Worm (Caenorhabditis elegans): ENCODE measurements around the gene ZK675.4.

Gene ZK675.4

DNA sequence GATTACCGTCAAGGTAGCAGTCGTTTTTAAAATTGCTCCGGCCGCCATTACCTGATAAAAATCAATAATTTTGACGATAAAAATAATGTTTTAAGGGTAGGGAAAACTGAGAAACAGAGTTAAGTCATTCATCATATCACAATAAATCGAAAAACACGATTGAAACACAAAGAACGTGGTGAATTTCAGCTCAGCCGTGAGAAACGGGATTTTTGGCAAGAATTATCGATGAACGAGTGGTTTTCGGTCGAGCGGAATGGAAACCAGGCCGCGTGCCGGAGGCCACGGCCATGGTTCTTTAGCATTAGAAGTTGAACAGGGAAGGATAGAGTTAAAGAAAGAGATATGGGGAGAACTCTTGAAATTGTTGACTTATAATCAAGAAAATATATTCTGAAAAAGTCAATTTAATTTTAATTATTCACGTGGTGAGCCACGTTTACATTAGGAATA lies 31.8 kb upstream of the ZK675.4 start, which contains the start of the genes vha-4 and T01H3.5:
vha-4 (minus strand) TSS at position 51 of the 453 bp plus-strand sequence.
T01H3.5 (plus strand) TSS at position 351 of the 453 bp plus-strand sequence.
- TF ChIP-seq hlh-17 (GFP tag; optimal IDR thresholded peaks at IDR 0.05; ENCODE audit: borderline replicate concordance) (no peak), nhr-84 (tag; optimal IDR thresholded peaks at IDR 0.05) (no peak), sox-4 (tag; optimal IDR thresholded peaks at IDR 0.05) (no peak), ceh-8 (GFP tag; optimal IDR thresholded peaks at IDR 0.05) (no peak), lin-35 (GFP tag; optimal IDR thresholded peaks at IDR 0.05) (peak in 1 of 2 experiments; percentile 5), dpl-1 (GFP tag; optimal IDR thresholded peaks at IDR 0.05) (peak in 1 of 3 experiments; percentile 23), pqm-1 (tag; optimal IDR thresholded peaks at IDR 0.05) (no peak), ztf-11 (tag; optimal IDR thresholded peaks at IDR 0.05) (no peak), ces-1 (GFP tag; optimal IDR thresholded peaks at IDR 0.05) (no peak), nhr-28 (tag; optimal IDR thresholded peaks at IDR 0.05) (no peak), lin-39 (tag; optimal IDR thresholded peaks at IDR 0.05) (no peak), nhr-85 (tag) (no peak), fkh-4 (tag; optimal IDR thresholded peaks at IDR 0.05; ENCODE audit: borderline replicate concordance) (no peak), mab-9 (GFP tag; IDR thresholded peaks at IDR 0.05) (no peak; the same call in 1 of the 2 replicates), C34B4.2 (tag; optimal IDR thresholded peaks at IDR 0.05) (no peak), lsy-2 (tag; optimal IDR thresholded peaks at IDR 0.05) (peak in 1 of 2 experiments; percentile 21), snu-23 (GFP tag; optimal IDR thresholded peaks at IDR 0.05) (peak; percentile 6), nhr-90 (tag; optimal IDR thresholded peaks at IDR 0.05; ENCODE audit: poor library complexity) (no peak), elt-2 (tag; optimal IDR thresholded peaks at IDR 0.05) (no peak), aly-2 (tag; optimal IDR thresholded peaks at IDR 0.05) (no peak)

DNA sequence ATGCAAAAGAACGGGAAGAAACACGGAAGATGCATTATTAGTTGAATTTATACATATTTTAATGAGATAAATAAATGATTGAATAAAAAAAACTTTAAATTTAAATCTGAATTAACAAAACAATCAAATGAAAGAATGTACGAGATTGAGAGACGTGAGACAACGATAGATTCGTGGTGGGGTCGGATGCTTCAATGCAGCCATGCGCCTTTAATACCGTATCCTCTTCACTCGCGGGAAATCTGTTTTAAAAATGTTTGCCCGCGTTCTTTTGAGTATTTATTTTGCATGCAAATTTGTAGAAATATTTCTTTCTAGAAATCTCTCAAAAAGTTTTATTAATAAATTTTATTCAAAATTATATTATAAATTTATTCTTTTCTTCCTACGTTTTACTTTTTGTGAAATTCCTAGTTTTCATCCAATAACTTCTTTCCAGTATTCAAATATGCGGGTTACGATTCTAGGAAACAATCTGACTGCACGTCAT lies 30.7 kb upstream of the ZK675.4 start, which contains the start of gene perm-1:
perm-1 (plus strand) TSS at position 440 of the 490 bp plus-strand sequence.
- TF ChIP-seq lir-3 (tag; optimal IDR thresholded peaks at IDR 0.05; ENCODE audit: poor library complexity) (no peak), lsy-2 (tag; optimal IDR thresholded peaks at IDR 0.05) (peak in 1 of 2 experiments; percentile 46)

DNA sequence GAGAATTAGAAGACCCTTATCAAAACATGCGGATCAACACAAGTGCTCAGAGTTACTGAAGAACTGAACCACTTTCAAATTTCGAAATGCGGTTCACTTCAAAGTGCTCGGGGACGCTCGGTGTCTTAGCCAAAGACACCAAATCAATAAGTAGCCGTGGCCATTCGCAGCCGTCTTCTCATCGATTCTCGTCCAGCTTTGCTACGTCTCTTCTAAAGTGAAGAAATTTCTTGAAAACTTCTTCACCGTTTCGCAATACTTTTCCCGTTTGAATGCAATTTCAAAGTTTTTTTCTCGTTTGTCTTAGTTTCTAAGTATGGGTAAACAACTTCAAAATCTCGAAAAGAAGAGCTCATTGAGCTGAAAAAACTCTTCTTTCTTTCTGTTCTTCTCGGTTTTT lies 26.2 kb upstream of the ZK675.4 start:
- TF ChIP-seq lin-35 (GFP tag; optimal IDR thresholded peaks at IDR 0.05) (peak in 1 of 2 experiments; percentile 16), fkh-10 (GFP tag; optimal IDR thresholded peaks at IDR 0.05) (peak; percentile 29), F16B12.6 (tag; optimal IDR thresholded peaks at IDR 0.05) (peak; percentile 14), mep-1 (tag; optimal IDR thresholded peaks at IDR 0.05) (no peak), zip-4 (GFP tag; optimal IDR thresholded peaks at IDR 0.05) (no peak), unc-62 (GFP tag; optimal IDR thresholded peaks at IDR 0.05) (no peak), efl-1 (optimal IDR thresholded peaks at IDR 0.05) (peak; percentile 2 to 3), efl-1 (GFP tag; optimal IDR thresholded peaks at IDR 0.05 in 1 of 2) (no peak), grh-1 (GFP tag; IDR thresholded peaks at IDR 0.05) (no peak), nhr-237 (tag; optimal IDR thresholded peaks at IDR 0.05) (no peak), lsy-2 (tag; optimal IDR thresholded peaks at IDR 0.05) (peak; percentile 6 to 37), nhr-71 (tag; optimal IDR thresholded peaks at IDR 0.05) (peak; percentile 6), lin-14 (GFP tag; optimal IDR thresholded peaks at IDR 0.05) (peak; percentile 78), ceh-82 (tag; optimal IDR thresholded peaks at IDR 0.05) (peak; percentile 12 to 68 (median 22)), nhr-76 (tag; optimal IDR thresholded peaks at IDR 0.05) (no peak), mdl-1 (tag; optimal IDR thresholded peaks at IDR 0.05) (no peak), fos-1 (tag; optimal IDR thresholded peaks at IDR 0.05) (no peak), fkh-8 (tag; optimal IDR thresholded peaks at IDR 0.05) (peak; percentile 8)

DNA sequence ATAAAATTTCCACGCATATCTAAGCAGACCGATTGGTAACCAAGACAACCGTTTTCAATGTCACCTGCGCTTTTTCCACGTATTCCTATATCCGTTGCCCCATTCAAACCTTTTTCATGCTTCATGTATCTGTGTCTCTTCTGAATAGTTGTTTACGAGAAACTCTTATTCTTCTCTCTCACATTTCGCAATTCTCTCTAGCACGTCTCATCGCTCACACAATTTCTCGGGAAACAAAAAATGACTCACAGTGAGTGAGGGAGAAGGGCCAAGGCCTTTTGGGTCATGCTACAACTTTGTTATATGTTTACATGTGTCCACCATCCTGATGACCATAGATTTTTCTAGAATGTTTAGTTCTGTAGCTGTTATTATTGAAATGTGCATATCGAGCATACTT lies 23.8 kb upstream of the ZK675.4 start:
- TF ChIP-seq skn-1 (tag; optimal IDR thresholded peaks at IDR 0.05) (peak; percentile 70), mep-1 (tag; optimal IDR thresholded peaks at IDR 0.05) (peak; percentile 82), fkh-10 (GFP tag; optimal IDR thresholded peaks at IDR 0.05) (peak; percentile 25), nhr-19 (GFP tag; conservative IDR thresholded peaks at IDR 0.05) (no peak), pax-3 (tag; optimal IDR thresholded peaks at IDR 0.05) (peak; percentile 50), nhr-90 (tag; optimal IDR thresholded peaks at IDR 0.05; ENCODE audit: poor library complexity) (no peak), ceh-8 (GFP tag; optimal IDR thresholded peaks at IDR 0.05) (no peak), ceh-90 (tag; optimal IDR thresholded peaks at IDR 0.05) (no peak), sox-4 (tag; optimal IDR thresholded peaks at IDR 0.05) (peak; percentile 22), snpc-4 (tag; optimal IDR thresholded peaks at IDR 0.05) (peak; percentile 28), F16B12.6 (tag; optimal IDR thresholded peaks at IDR 0.05) (no peak), lsy-2 (tag; optimal IDR thresholded peaks at IDR 0.05) (peak; percentile 43 to 68), unc-86 (tag; optimal IDR thresholded peaks at IDR 0.05) (no peak), hpl-2 (GFP tag; optimal IDR thresholded peaks at IDR 0.05) (no peak), jun-1 (tag; optimal IDR thresholded peaks at IDR 0.05) (peak; percentile 67), ztf-4 (tag; optimal IDR thresholded peaks at IDR 0.05) (peak; percentile 46), ets-5 (GFP tag; IDR thresholded peaks at IDR 0.05) (no peak), fkh-8 (tag; optimal IDR thresholded peaks at IDR 0.05) (peak; percentile 98)

Measured in whole organism, L1 larva.